Worm (Caenorhabditis elegans) whole organism, late embryonic: Measurements from ENCODE around the gene M05D6.9.

Experiments used
- pat-9 ChIP-seq: fragments of 200-800 bp; sonication (Bioruptor generic); optimal IDR thresholded peaks from 2 replicates; lab custom pipeline; 2018; ENCODE audit warnings: mild to moderate bottlenecking, missing genetic modification characterization, moderate library complexity, missing compliant biosample characterization
- pha-2 ChIP-seq: sonication (generic microtip); optimal IDR thresholded peaks from 2 replicates; lab custom pipeline; 2017; ENCODE audit warnings: mild to moderate bottlenecking, missing genetic modification characterization, missing compliant biosample characterization

ce11 chrII:8471139-8471538, 22.9 kb upstream of the M05D6.9 start, which contains the start of gene M05D6.8:
- TF ChIP-seq pha-2 (tag; lab: Kevin White, UChicago) (no peak), pat-9 (tag; lab: Kevin White, UChicago) (no peak)
